Worm (Caenorhabditis elegans) whole organism, L3 larva: ENCODE measurements around the gene fbxb-49.
"Not testable (repeated sequence)": the region's sequence is repeated elsewhere in the genome, so short reads cannot be mapped to it uniquely, and the experiment has no call there.

Experiments
- R02D3.7 ChIP-seq: fragments of 150-350 bp; optimal IDR thresholded peaks from 2 replicates; lab custom pipeline; 2014; ENCODE audit warnings: missing biosample characterization, missing genetic modification characterization
- ama-1 ChIP-seq: fragments of 150-350 bp; optimal IDR thresholded peaks from 2 replicates; lab custom pipeline; 2018
- ceh-16 ChIP-seq: sonication (generic microtip); optimal IDR thresholded peaks from 2 replicates; lab custom pipeline; 2017; ENCODE audit warnings: missing biosample characterization, missing genetic modification characterization
- ceh-82 ChIP-seq: fragments of 150-350 bp; optimal IDR thresholded peaks from 2 replicates; lab custom pipeline; 2014; ENCODE audit warnings: missing biosample characterization, missing genetic modification characterization
- ceh-9 ChIP-seq: sonication (generic microtip); optimal IDR thresholded peaks from 2 replicates; lab custom pipeline; 2018; ENCODE audit warnings: missing biosample characterization, missing genetic modification characterization
- daf-12 ChIP-seq: fragments of 150-350 bp; optimal IDR thresholded peaks from 2 replicates; lab custom pipeline; 2014; ENCODE audit warnings: missing biosample characterization, missing genetic modification reagents, missing genetic modification characterization
- elt-1 ChIP-seq: fragments of 150-350 bp; optimal IDR thresholded peaks from 2 replicates; lab custom pipeline; 2014; ENCODE audit warnings: missing biosample characterization, missing genetic modification characterization
- elt-3 ChIP-seq, 3 experiments: fragments of 150-350 bp in 1 of 3; sonication (generic microtip) in 2 of 3; optimal IDR thresholded peaks; 2 replicates in 2 of 3; 4 replicates in 1 of 3; lab custom pipeline; 2014 to 2017; ENCODE audit warnings: missing biosample characterization in 3 of 3, missing genetic modification characterization in 3 of 3
- eor-1 ChIP-seq, 2 experiments: fragments of 150-350 bp; optimal IDR thresholded peaks; 2 replicates each; lab custom pipeline; 2014 to 2018; ENCODE audit warnings: missing biosample characterization in 2 of 2, missing genetic modification characterization in 2 of 2
- fkh-10 ChIP-seq: sonication (generic microtip); optimal IDR thresholded peaks from 2 replicates; lab custom pipeline; 2017; ENCODE audit warnings: missing biosample characterization, missing genetic modification reagents, missing genetic modification characterization
- fkh-2 ChIP-seq: fragments of 150-350 bp; optimal IDR thresholded peaks from 2 replicates; lab custom pipeline; 2014; ENCODE audit warnings: missing biosample characterization, missing genetic modification reagents, missing genetic modification characterization
- fos-1 ChIP-seq: fragments of 150-350 bp; optimal IDR thresholded peaks from 2 replicates; lab custom pipeline; 2014; ENCODE audit warnings: missing biosample characterization, missing genetic modification characterization
- hmg-11 ChIP-seq: sonication (generic microtip); optimal IDR thresholded peaks from 2 replicates; lab custom pipeline; 2016; ENCODE audit warnings: missing genetic modification characterization, missing compliant biosample characterization
- lin-15B ChIP-seq: fragments of 150-350 bp; optimal IDR thresholded peaks from 2 replicates; lab custom pipeline; 2014; ENCODE audit warnings: missing biosample characterization, missing genetic modification characterization
- lin-39 ChIP-seq: fragments of 150-350 bp; optimal IDR thresholded peaks from 2 replicates; lab custom pipeline; 2018; ENCODE audit warnings: missing biosample characterization, missing genetic modification reagents, missing genetic modification characterization
- lsy-12 ChIP-seq: sonication (generic microtip); optimal IDR thresholded peaks from 2 replicates; lab custom pipeline; 2016; ENCODE audit warnings: mild to moderate bottlenecking, missing genetic modification characterization, missing compliant biosample characterization
- mdl-1 ChIP-seq: fragments of 150-350 bp; optimal IDR thresholded peaks from 2 replicates; lab custom pipeline; 2014; ENCODE audit warnings: missing biosample characterization, missing genetic modification characterization
- mml-1 ChIP-seq: fragments of 150-350 bp; sonication (generic microtip); optimal IDR thresholded peaks from 3 replicates; lab custom pipeline; 2014; ENCODE audit warnings: missing biosample characterization, missing genetic modification characterization
- nfya-1 ChIP-seq: sonication (generic microtip); optimal IDR thresholded peaks from 2 replicates; lab custom pipeline; 2017; ENCODE audit warnings: missing genetic modification characterization, mild to moderate bottlenecking, missing compliant biosample characterization, antibody characterized with exemption, moderate library complexity; ENCODE audit not compliant: insufficient read depth
- nhr-23 ChIP-seq: fragments of 150-350 bp; optimal IDR thresholded peaks from 2 replicates; lab custom pipeline; 2014; ENCODE audit warnings: missing biosample characterization, missing genetic modification reagents, missing genetic modification characterization
- nhr-237 ChIP-seq: fragments of 150-350 bp; optimal IDR thresholded peaks from 2 replicates; lab custom pipeline; 2014; ENCODE audit warnings: missing biosample characterization, missing genetic modification characterization
- nhr-25 ChIP-seq: sonication (generic microtip); optimal IDR thresholded peaks from 2 replicates; lab custom pipeline; 2017; ENCODE audit warnings: missing biosample characterization, missing genetic modification characterization
- nhr-28 ChIP-seq: fragments of 150-350 bp; optimal IDR thresholded peaks from 2 replicates; lab custom pipeline; 2014; ENCODE audit warnings: missing biosample characterization, missing genetic modification characterization
- nhr-43 ChIP-seq: sonication (generic microtip); optimal IDR thresholded peaks from 2 replicates; lab custom pipeline; 2016; ENCODE audit warnings: mild to moderate bottlenecking, missing genetic modification characterization, missing compliant biosample characterization; ENCODE audit not compliant: poor library complexity, severe bottlenecking
- nhr-67 ChIP-seq: fragments of 150-350 bp; optimal IDR thresholded peaks from 2 replicates; lab custom pipeline; 2014; ENCODE audit warnings: missing biosample characterization, missing genetic modification characterization
- nhr-77 ChIP-seq: fragments of 150-350 bp; optimal IDR thresholded peaks from 2 replicates; lab custom pipeline; 2014; ENCODE audit warnings: missing biosample characterization, missing genetic modification characterization
- pha-4 ChIP-seq: fragments of 150-350 bp; optimal IDR thresholded peaks from 2 replicates; lab custom pipeline; 2014; ENCODE audit warnings: missing biosample characterization, missing genetic modification reagents, missing genetic modification characterization
- pqm-1 ChIP-seq: fragments of 150-350 bp; optimal IDR thresholded peaks from 2 replicates; lab custom pipeline; 2017; ENCODE audit warnings: missing biosample characterization, missing genetic modification characterization, inconsistent platforms
- snpc-4 ChIP-seq: fragments of 150-350 bp; optimal IDR thresholded peaks from 2 replicates; lab custom pipeline; 2014; ENCODE audit warnings: missing biosample characterization, missing genetic modification characterization
- tbx-2 ChIP-seq: sonication (generic microtip); optimal IDR thresholded peaks from 2 replicates; lab custom pipeline; 2016; ENCODE audit warnings: mild to moderate bottlenecking, missing genetic modification characterization, missing compliant biosample characterization
- unc-39 ChIP-seq: sonication (generic microtip); optimal IDR thresholded peaks from 4 replicates; lab custom pipeline; 2017; ENCODE audit warnings: missing biosample characterization, missing genetic modification characterization
- unc-62 ChIP-seq: fragments of 150-350 bp; sonication (generic microtip); optimal IDR thresholded peaks from 4 replicates; lab custom pipeline; 2014; ENCODE audit warnings: missing biosample characterization, missing genetic modification reagents, missing genetic modification characterization
- ztf-11 ChIP-seq: fragments of 150-350 bp; optimal IDR thresholded peaks from 2 replicates; lab custom pipeline; 2014; ENCODE audit warnings: missing biosample characterization, missing genetic modification characterization

Gene fbxb-49

ce11 chrII:1535931-1536330 is 32.4 kb upstream of the fbxb-49 start, which contains the start of gene fbxb-43:
TSS of gene fbxb-43 (plus strand) at chrII:1536231.
- TF ChIP-seq nhr-67 (no peak), mdl-1 (no peak), eor-1 (tag; optimal IDR thresholded peaks at IDR 0.05; lab: Kevin White, UChicago) (no peak), nhr-23 (no peak), ceh-16 (no peak), fkh-2 (tag; lab: Kevin White, UChicago) (no peak), elt-1 (tag; lab: Kevin White, UChicago) (no peak), ceh-9 (tag; lab: Kevin White, UChicago) (no peak), mml-1 (tag; lab: Kevin White, UChicago) (no peak)

DNA sequence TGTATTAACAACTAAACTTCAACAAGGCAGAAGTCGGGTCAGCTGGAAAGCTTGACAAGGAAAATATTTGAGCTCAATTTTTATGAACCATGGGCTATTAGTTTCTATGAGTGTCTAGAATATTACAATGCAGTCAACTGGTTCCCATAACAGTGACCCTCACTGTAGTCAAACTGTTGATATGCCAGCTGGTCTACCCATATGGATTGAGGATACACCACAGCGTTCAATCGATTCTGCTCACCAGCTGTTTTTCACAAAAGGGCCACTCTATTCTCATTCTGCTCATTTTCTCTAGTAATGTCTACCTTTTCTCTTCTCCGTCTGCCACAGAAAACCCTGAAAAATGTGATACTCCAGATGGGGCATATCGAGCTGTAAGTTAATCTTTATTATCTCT is 31.0 kb upstream of the fbxb-49 start, which contains the start of gene fbxb-42:
Gene fbxb-42, plus strand, starts transcription at position 301 of the 400 bp plus-strand sequence.
- TF ChIP-seq nhr-25 (tag; lab: Kevin White, UChicago), result no peak
- TF ChIP-seq ama-1, result no peak
- TF ChIP-seq pha-4 (tag; lab: Kevin White, UChicago), result no peak
- no peak for TF ChIP-seq nhr-67
- no peak for TF ChIP-seq lin-39 (tag; lab: Kevin White, UChicago)
- TF ChIP-seq unc-62 (GFP tag; lab: Kevin White, UChicago), result no peak
- TF ChIP-seq ceh-9 (tag; lab: Kevin White, UChicago), result no peak
- no peak for TF ChIP-seq fkh-10 (GFP tag; lab: Kevin White, UChicago)
- no peak for TF ChIP-seq lsy-12 (tag; lab: Kevin White, UChicago)
- TF ChIP-seq eor-1 (tag; optimal IDR thresholded peaks at IDR 0.05; lab: Kevin White, UChicago), result no peak
- no peak for TF ChIP-seq ceh-16
- TF ChIP-seq snpc-4 (tag; lab: Kevin White, UChicago), result no peak
- no peak for TF ChIP-seq nhr-28 (tag; lab: Kevin White, UChicago)
- TF ChIP-seq ztf-11 (tag; lab: Kevin White, UChicago), result no peak
- TF ChIP-seq nhr-77 (tag; lab: Kevin White, UChicago), result no peak

DNA sequence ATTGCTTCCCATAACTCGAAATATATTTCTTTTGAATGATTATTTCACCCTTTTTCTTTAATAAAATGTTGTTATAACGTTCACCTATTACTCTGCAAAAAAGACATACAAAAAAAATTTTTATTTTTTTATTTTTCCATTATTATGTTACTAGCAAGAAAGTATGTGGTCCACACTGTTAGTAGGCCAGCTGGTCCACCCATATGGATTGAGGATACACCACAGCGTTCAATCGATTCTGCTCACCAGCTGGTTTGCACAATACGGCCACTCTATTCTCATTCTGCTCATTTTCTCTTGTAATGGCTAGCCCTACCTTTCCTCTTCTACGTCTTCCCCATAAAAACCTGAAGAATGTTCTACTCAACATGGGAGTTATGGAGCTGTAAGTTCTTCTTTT is 29.7 kb upstream of the fbxb-49 start, which contains the start of gene fbxb-44:
Gene fbxb-44, plus strand, starts transcription at position 301 of the 400 bp plus-strand sequence.
- TF ChIP-seq fkh-2 (tag; lab: Kevin White, UChicago), result no peak
- no peak for TF ChIP-seq nhr-43 (tag; lab: Kevin White, UChicago)
- no peak for TF ChIP-seq elt-3 (tag; optimal IDR thresholded peaks at IDR 0.05; lab: Kevin White, UChicago)
- no peak for TF ChIP-seq mdl-1
- no peak for TF ChIP-seq elt-1 (tag; lab: Kevin White, UChicago)
- no peak for TF ChIP-seq daf-12 (tag; lab: Kevin White, UChicago)
- TF ChIP-seq nhr-67, result no peak
- no peak for TF ChIP-seq nhr-237 (tag; lab: Kevin White, UChicago)
- TF ChIP-seq ceh-82 (tag; lab: Kevin White, UChicago), result no peak
- TF ChIP-seq nfya-1 (tag; lab: Kevin White, UChicago), result no peak
- TF ChIP-seq fos-1 (tag; lab: Kevin White, UChicago), result no peak
- no peak for TF ChIP-seq lin-15B (tag; lab: Kevin White, UChicago)
- no peak for TF ChIP-seq hmg-11 (tag; lab: Kevin White, UChicago)
- TF ChIP-seq tbx-2 (tag; lab: Kevin White, UChicago), result no peak
- no peak for TF ChIP-seq nhr-25 (tag; lab: Kevin White, UChicago)
- no peak for TF ChIP-seq lin-39 (tag; lab: Kevin White, UChicago)

ce11 chrII:1540628-1541027 is 27.7 kb upstream of the fbxb-49 start, which contains the start of gene poml-4:
TSS of gene poml-4 (plus strand) at chrII:1540928.
- not testable (repeated sequence) for TF ChIP-seq pqm-1, unc-39, fos-1 (tag; lab: Kevin White, UChicago)

DNA sequence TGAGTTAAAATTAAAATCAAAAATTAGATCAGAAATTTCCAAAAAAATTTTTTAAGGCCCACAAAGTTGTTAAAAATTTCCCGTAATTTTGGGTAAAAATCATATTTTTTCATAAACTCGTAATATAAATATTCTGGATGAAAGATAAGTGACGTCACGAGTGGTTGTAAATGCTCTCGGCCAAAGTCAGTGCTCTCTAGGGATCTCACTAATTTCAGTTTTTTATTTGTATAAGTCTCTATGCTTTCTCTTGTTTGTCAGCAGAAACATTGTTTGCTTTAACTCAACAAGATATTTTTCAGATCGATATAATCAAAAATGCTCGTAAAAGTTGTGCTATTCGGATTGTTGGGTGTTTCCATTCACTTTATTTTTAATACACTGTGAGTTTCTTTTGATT is 25.1 kb upstream of the fbxb-49 start, which contains the start of gene K05F6.4:
Gene K05F6.4, plus strand, starts transcription at position 301 of the 400 bp plus-strand sequence.
- not testable (repeated sequence) for TF ChIP-seq R02D3.7 (tag; lab: Kevin White, UChicago); mdl-1; mml-1 (tag; lab: Kevin White, UChicago)
